Fruit fly (Drosophila melanogaster): ENCODE results near the gene TfIIB.

The TfIIB gene

DNA sequence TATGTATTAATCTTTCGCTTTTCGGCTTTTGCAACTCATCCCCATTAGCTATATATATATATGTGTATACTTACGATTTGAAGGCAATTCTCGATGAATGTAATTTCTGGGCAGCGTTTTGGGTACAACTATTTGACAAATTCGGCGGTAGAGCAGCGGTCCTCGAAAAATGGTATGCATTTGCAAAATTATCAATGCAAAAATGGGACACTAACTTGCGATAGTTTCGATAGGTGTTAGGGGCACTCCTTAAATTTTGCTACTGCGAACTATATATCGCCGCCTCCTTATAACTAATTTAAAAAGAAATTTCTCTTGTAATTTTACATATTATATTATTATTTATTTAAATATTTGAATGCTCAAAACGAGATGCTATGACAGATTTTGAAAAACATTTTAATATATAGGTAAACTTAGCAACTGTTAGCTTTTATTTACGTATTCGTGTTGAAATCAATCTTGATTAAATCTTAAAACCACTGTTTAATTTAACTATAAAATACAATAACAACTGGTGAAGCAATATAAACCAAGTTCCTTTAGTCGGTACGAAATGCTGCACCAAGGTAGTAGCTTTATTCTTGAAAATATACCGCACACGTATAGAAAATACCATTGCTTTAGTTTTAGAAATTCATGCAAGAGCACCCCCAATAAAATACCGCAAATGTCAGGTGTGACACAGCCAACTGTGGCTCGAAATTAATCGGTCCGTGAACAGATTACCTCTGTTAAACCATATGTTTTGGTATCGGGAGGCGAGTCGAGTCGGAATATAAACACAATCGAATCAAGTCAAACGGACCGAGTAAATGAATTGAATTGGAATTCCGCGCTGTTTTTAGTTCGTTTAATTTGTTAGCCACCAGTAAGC lies 17.6 kb upstream of the TfIIB start, which contains the start of the genes CG5355 and Klp31E (continued):
- TF ChIP-seq fd59A (GFP tag; optimal IDR thresholded peaks at IDR 0.05): no peak
- no peak for TF ChIP-seq CG6808 (GFP tag; optimal IDR thresholded peaks at IDR 0.05)
- no peak for TF ChIP-seq CG9139 (GFP tag; optimal IDR thresholded peaks at IDR 0.05)
- TF ChIP-seq CG8119 (GFP tag; IDR thresholded peaks at IDR 0.05): no peak
- TF ChIP-seq dsx (GFP tag; optimal IDR thresholded peaks at IDR 0.05; ENCODE audit: poor library complexity, severe bottlenecking): no peak
- TF ChIP-seq Lpt (GFP tag; optimal IDR thresholded peaks at IDR 0.05): no peak
- no peak for TF ChIP-seq CG8632 (GFP tag; optimal IDR thresholded peaks at IDR 0.05)
- no peak for TF ChIP-seq svp (GFP tag)
- TF ChIP-seq Ets21C (GFP tag; optimal IDR thresholded peaks at IDR 0.05): peak; percentile 39
- TF ChIP-seq CG32006 (GFP tag; optimal IDR thresholded peaks at IDR 0.05): no peak
- TF ChIP-seq achi (GFP tag; optimal IDR thresholded peaks at IDR 0.05): no peak
- TF ChIP-seq dac (GFP tag; optimal IDR thresholded peaks at IDR 0.05): no peak
- TF ChIP-seq CG10631 (GFP tag; optimal IDR thresholded peaks at IDR 0.05): peak; percentile 78
- no peak for TF ChIP-seq CG7368 (GFP tag; optimal IDR thresholded peaks at IDR 0.05)

DNA sequence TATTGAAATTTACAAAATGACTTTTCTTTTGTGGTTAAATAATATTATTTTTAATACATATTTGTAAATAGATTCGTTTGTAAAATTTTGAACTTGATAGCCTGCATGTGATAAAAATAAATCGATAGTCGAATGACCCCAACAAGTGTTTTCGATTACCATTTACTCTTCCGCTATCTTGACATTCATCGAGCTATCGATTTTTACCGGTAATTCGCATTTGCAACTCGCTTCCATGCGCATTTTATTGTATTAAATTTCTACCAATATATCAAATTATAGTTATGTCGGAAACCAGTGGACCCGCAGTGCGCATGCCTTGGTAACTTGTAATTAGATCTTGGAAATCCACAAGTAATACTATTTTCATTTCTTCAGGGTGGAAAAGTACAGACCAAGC lies 12.2 kb upstream of the TfIIB start, which contains the start of gene RfC3:
RfC3 (plus strand) TSS at position 210 of the 400 bp plus-strand sequence.
- no peak for TF ChIP-seq CG8119 (GFP tag; IDR thresholded peaks at IDR 0.05)
- no peak for TF ChIP-seq ss (GFP tag; optimal IDR thresholded peaks at IDR 0.05)
- no peak for TF ChIP-seq acj6 (GFP tag; optimal IDR thresholded peaks at IDR 0.05)
- no peak for TF ChIP-seq fd59A (GFP tag; optimal IDR thresholded peaks at IDR 0.05)
- TF ChIP-seq CG11762 (GFP tag; optimal IDR thresholded peaks at IDR 0.05; ENCODE audit: insufficient read depth): no peak
- no peak for TF ChIP-seq dsx (GFP tag; optimal IDR thresholded peaks at IDR 0.05; ENCODE audit: poor library complexity, severe bottlenecking)
- no peak for TF ChIP-seq fkh (GFP tag; optimal IDR thresholded peaks at IDR 0.05)
- TF ChIP-seq CG6276 (GFP tag; optimal IDR thresholded peaks at IDR 0.05): no peak
- no peak for TF ChIP-seq Met (GFP tag; optimal IDR thresholded peaks at IDR 0.05)
- TF ChIP-seq lz (GFP tag; optimal IDR thresholded peaks at IDR 0.05): no peak
- no peak for TF ChIP-seq CG34406 (GFP tag; optimal IDR thresholded peaks at IDR 0.05)
- TF ChIP-seq CG3919 (GFP tag; optimal IDR thresholded peaks at IDR 0.05): no peak
- no peak for TF ChIP-seq Sox14 (GFP tag; optimal IDR thresholded peaks at IDR 0.05)
- no peak for TF ChIP-seq CG6792 (GFP tag; optimal IDR thresholded peaks at IDR 0.05)

DNA sequence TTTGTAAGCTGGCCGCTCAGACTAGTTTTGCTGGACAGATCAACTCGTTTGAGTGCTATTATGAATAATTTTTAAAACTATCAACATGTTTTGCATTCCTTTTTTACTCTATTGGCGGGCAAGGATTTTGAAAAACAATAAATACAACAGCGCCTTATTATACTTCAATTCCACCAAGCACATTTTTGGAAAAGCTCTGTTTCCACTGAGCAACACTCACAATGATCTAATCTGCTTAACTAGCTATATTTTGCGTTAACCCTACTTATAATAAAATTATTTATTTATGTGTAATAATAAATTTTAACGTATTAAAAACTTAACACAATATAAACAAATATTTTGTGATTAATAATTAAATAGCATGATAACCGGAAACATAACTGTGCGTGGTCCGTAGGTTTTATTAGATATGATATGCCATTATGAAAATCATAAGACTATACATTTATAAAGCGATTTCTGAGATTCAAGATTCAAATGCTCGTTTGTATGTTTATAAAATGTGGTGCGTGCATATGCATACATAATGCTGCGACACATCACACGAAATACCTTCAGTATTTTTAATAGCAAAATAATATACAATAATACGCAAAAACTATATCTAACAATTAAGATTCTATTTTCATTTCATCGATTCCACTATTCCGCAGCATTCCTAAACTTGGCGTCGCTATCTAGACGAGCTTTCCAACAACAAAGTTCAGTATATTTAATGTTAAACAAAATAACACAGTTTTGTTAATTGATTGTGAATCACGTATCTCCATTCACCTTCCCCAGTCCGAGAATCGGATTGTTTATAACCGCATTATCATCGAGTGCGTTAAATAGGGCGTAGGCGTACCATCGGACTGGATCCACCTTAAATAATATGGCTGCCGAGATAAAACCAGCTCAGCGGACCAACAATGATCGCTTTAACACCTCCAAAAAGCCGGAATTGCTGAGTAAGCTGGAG lies 8.2 kb upstream of the TfIIB start, which contains the start of the genes pie and Wdfy2:
pie (minus strand) TSS at position 138 of the 964 bp plus-strand sequence.
Wdfy2 (plus strand) TSS at position 649 of the 964 bp plus-strand sequence.
- no peak for TF ChIP-seq Gug (GFP tag; IDR thresholded peaks at IDR 0.05)
- TF ChIP-seq cyc (GFP tag; optimal IDR thresholded peaks at IDR 0.05): peak; percentile 6
- no peak for TF ChIP-seq svp (GFP tag)
- no peak for TF ChIP-seq OdsH (GFP tag; optimal IDR thresholded peaks at IDR 0.05)
- no peak for TF ChIP-seq Ets21C (GFP tag; optimal IDR thresholded peaks at IDR 0.05)
- TF ChIP-seq CG10669 (GFP tag; optimal IDR thresholded peaks at IDR 0.05): no peak
- TF ChIP-seq CG8119 (GFP tag; IDR thresholded peaks at IDR 0.05): no peak
- TF ChIP-seq CG16779 (tag; optimal IDR thresholded peaks at IDR 0.05): no peak
- no peak for TF ChIP-seq CG11762 (GFP tag; optimal IDR thresholded peaks at IDR 0.05; ENCODE audit: insufficient read depth)
- no peak for TF ChIP-seq fd59A (GFP tag; optimal IDR thresholded peaks at IDR 0.05)
- no peak for TF ChIP-seq Hr39 (GFP tag; optimal IDR thresholded peaks at IDR 0.05)
- TF ChIP-seq acj6 (GFP tag; optimal IDR thresholded peaks at IDR 0.05): no peak
- no peak for TF ChIP-seq CG32006 (GFP tag; optimal IDR thresholded peaks at IDR 0.05)
- no peak for TF ChIP-seq CG31627 (GFP tag; optimal IDR thresholded peaks at IDR 0.05)
- TF ChIP-seq CG3032 (tag; optimal IDR thresholded peaks at IDR 0.05): peak; percentile 21

All from whole organism, prepupa.